ENCODE assay signal across 2 fruit fly cellular contexts in the genomic region with DNA sequence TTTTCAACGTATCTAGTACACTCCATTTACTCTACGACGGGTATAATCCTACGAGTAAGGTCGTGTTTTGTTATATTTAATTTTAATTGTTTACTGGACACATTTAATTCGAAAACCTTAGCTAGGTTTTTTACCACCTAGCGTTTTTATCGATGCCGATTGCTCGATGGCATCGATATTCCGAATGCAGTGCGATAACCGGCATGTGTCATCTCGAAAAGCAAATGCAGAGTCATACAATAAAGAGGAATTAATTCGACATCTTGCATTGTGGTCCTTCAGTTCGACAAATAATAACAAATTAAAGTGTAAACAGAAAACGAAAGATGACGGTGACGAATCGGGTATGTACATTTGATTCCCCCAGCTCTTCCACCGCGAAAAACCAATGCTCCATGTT.
TF ChIP-seq lines count a peak whose summit lies in the region.

A gene (plus strand): TSS at position 201 of the 400 bp plus-strand sequence.

TF ChIP-seq in whole organism, embryonic, 481 proteins besides CTCF, POLR2A, EP300 and RAD21 (continued from another document and continues in another):
- TF ChIP-seq row (GFP tag; IDR thresholded peaks at IDR 0.05; lab: Robert Waterston, UW), result peak; percentile 44; the same call in 2 of the 3 replicates
- TF ChIP-seq lbe (GFP tag; optimal IDR thresholded peaks at IDR 0.05; lab: Kevin White, UChicago), result peak; percentile 2
- TF ChIP-seq CG4617 (GFP tag; optimal IDR thresholded peaks at IDR 0.05; lab: Kevin White, UChicago; ENCODE audit: borderline replicate concordance), result peak; percentile 36
- peak; percentile 80 for TF ChIP-seq CG13287 (GFP tag; IDR thresholded peaks at IDR 0.05; lab: Robert Waterston, UW; ENCODE audit: partially characterized antibody)
- no peak for TF ChIP-seq Dip3 (GFP tag; optimal IDR thresholded peaks at IDR 0.05; lab: Kevin White, UChicago)
- TF ChIP-seq BtbVII (GFP tag; optimal IDR thresholded peaks at IDR 0.05; lab: Kevin White, UChicago), result no peak
- TF ChIP-seq CG11723 (GFP tag; optimal IDR thresholded peaks at IDR 0.05; lab: Kevin White, UChicago), result no peak
- TF ChIP-seq CG6254 (GFP tag; optimal IDR thresholded peaks at IDR 0.05; lab: Kevin White, UChicago), result no peak
- no peak for TF ChIP-seq run (tag; optimal IDR thresholded peaks at IDR 0.05; lab: Kevin White, UChicago)
- TF ChIP-seq Sry-δ (GFP tag; optimal IDR thresholded peaks at IDR 0.05; lab: Kevin White, UChicago), result peak; percentile 94
- TF ChIP-seq unc-4 (GFP tag; IDR thresholded peaks at IDR 0.05; lab: Robert Waterston, UW; ENCODE audit: partially characterized antibody), result peak; percentile 74
- TF ChIP-seq pb (GFP tag; optimal IDR thresholded peaks at IDR 0.05; lab: Kevin White, UChicago), result no peak
- TF ChIP-seq stwl (tag; optimal IDR thresholded peaks at IDR 0.05; lab: Kevin White, UChicago), result peak; percentile 74
- TF ChIP-seq Lim3 (GFP tag; IDR thresholded peaks at IDR 0.05; lab: Robert Waterston, UW), result no peak
- TF ChIP-seq CG12659 (GFP tag; optimal IDR thresholded peaks at IDR 0.05; lab: Kevin White, UChicago), result peak; percentile 39
- TF ChIP-seq CG10267 (tag; optimal IDR thresholded peaks at IDR 0.05; lab: Kevin White, UChicago), result peak; percentile 27
- peak; percentile 26; the same call in 1 of the 3 replicates for TF ChIP-seq mld (GFP tag; IDR thresholded peaks at IDR 0.05; lab: Robert Waterston, UW; ENCODE audit: partially characterized antibody)
- peak; percentile 39 for TF ChIP-seq Ets97D (GFP tag; optimal IDR thresholded peaks at IDR 0.05; lab: Kevin White, UChicago)
- no peak for TF ChIP-seq Hsf (GFP tag; optimal IDR thresholded peaks at IDR 0.05; lab: Kevin White, UChicago)
- no peak for TF ChIP-seq ind (GFP tag; optimal IDR thresholded peaks at IDR 0.05; lab: Kevin White, UChicago)
- TF ChIP-seq luna (GFP tag; optimal IDR thresholded peaks at IDR 0.05; lab: Kevin White, UChicago), result no peak
- TF ChIP-seq CG13296 (GFP tag; optimal IDR thresholded peaks at IDR 0.05; lab: Kevin White, UChicago), result no peak
- TF ChIP-seq B-H2 (GFP tag; optimal IDR thresholded peaks at IDR 0.05; lab: Kevin White, UChicago), result peak; percentile 18
- TF ChIP-seq CG8924 (tag; optimal IDR thresholded peaks at IDR 0.05; lab: Kevin White, UChicago), result peak; percentile 4
- TF ChIP-seq CG14441 (GFP tag; IDR thresholded peaks at IDR 0.05; lab: Robert Waterston, UW), result no peak
- peak; percentile 75 for TF ChIP-seq Myb (GFP tag; optimal IDR thresholded peaks at IDR 0.05; lab: Kevin White, UChicago)
- TF ChIP-seq CG2712 (tag; optimal IDR thresholded peaks at IDR 0.05; lab: Kevin White, UChicago), result peak; percentile 26
- peak; percentile 80 for TF ChIP-seq pzg (GFP tag; optimal IDR thresholded peaks at IDR 0.05; lab: Kevin White, UChicago)
- TF ChIP-seq YL-1 (GFP tag; optimal IDR thresholded peaks at IDR 0.05; lab: Kevin White, UChicago), result peak; percentile 26
- peak; percentile 69 for TF ChIP-seq E2f2 (GFP tag; IDR thresholded peaks at IDR 0.05; lab: Robert Waterston, UW)
- peak; percentile 12 for TF ChIP-seq kay (GFP tag; optimal IDR thresholded peaks at IDR 0.05; lab: Kevin White, UChicago)
- TF ChIP-seq vnd (GFP tag; IDR thresholded peaks at IDR 0.05; lab: Robert Waterston, UW; ENCODE audit: partially characterized antibody), result peak; percentile 68
- TF ChIP-seq CG1647 (GFP tag; optimal IDR thresholded peaks at IDR 0.05; lab: Kevin White, UChicago), result no peak
- TF ChIP-seq CG8478 (optimal IDR thresholded peaks at IDR 0.05; lab: Kevin White, UChicago), result no peak
- TF ChIP-seq Opbp (GFP tag; IDR thresholded peaks at IDR 0.05; lab: Robert Waterston, UW; ENCODE audit: partially characterized antibody), result peak; percentile 80
- TF ChIP-seq CG13624 (GFP tag; optimal IDR thresholded peaks at IDR 0.05; lab: Kevin White, UChicago), result peak; percentile 10
- TF ChIP-seq Dref (GFP tag; IDR thresholded peaks at IDR 0.05; lab: Robert Waterston, UW), result peak; percentile 95
- peak; percentile 81 for TF ChIP-seq Bgb (GFP tag; IDR thresholded peaks at IDR 0.05; lab: Robert Waterston, UW; ENCODE audit: partially characterized antibody)
- peak; percentile 77 for TF ChIP-seq bbx (GFP tag; IDR thresholded peaks at IDR 0.05; lab: Robert Waterston, UW; ENCODE audit: partially characterized antibody)
- no peak for TF ChIP-seq tio (GFP tag; optimal IDR thresholded peaks at IDR 0.05; lab: Kevin White, UChicago)
- no peak for TF ChIP-seq CG8089 (GFP tag; optimal IDR thresholded peaks at IDR 0.05; lab: Kevin White, UChicago)
- TF ChIP-seq ato (GFP tag; IDR thresholded peaks at IDR 0.05; lab: Robert Waterston, UW; ENCODE audit: partially characterized antibody), result peak; percentile 56; the same call in 1 of the 2 replicates
- TF ChIP-seq lab (GFP tag; optimal IDR thresholded peaks at IDR 0.05; lab: Kevin White, UChicago), result no peak
- no peak for TF ChIP-seq psq (GFP tag; optimal IDR thresholded peaks at IDR 0.05; lab: Kevin White, UChicago)
- peak; percentile 50 for TF ChIP-seq CG15514 (GFP tag; optimal IDR thresholded peaks at IDR 0.05; lab: Kevin White, UChicago)
- TF ChIP-seq CG2129 (GFP tag; IDR thresholded peaks at IDR 0.05; lab: Robert Waterston, UW; ENCODE audit: partially characterized antibody), result 0 out of 2 replicates have a peak, but pooled peaks have one; percentile 26
- peak; percentile 60 for TF ChIP-seq Dp (GFP tag; optimal IDR thresholded peaks at IDR 0.05; lab: Kevin White, UChicago)
- no peak for TF ChIP-seq CG14667 (GFP tag; IDR thresholded peaks at IDR 0.05; lab: Robert Waterston, UW)
- TF ChIP-seq fd64A (GFP tag; optimal IDR thresholded peaks at IDR 0.05; lab: Kevin White, UChicago), result no peak
- TF ChIP-seq Nf-YA (GFP tag; IDR thresholded peaks at IDR 0.05; lab: Robert Waterston, UW), result no peak
- TF ChIP-seq gro (GFP tag; optimal IDR thresholded peaks at IDR 0.05; lab: Kevin White, UChicago), result peak; percentile 21
- TF ChIP-seq amos (GFP tag; IDR thresholded peaks at IDR 0.05; lab: Robert Waterston, UW; ENCODE audit: partially characterized antibody), result peak; percentile 81
- TF ChIP-seq Sry-β (GFP tag; optimal IDR thresholded peaks at IDR 0.05; lab: Kevin White, UChicago), result peak; percentile 66
- no peak for TF ChIP-seq seq (GFP tag; IDR thresholded peaks at IDR 0.05; lab: Robert Waterston, UW)
- peak; percentile 17 for TF ChIP-seq HmgZ (tag; optimal IDR thresholded peaks at IDR 0.05; lab: Kevin White, UChicago)
- TF ChIP-seq lilli (GFP tag; optimal IDR thresholded peaks at IDR 0.05; lab: Kevin White, UChicago), result peak; percentile 11
- TF ChIP-seq CG33213 (GFP tag; optimal IDR thresholded peaks at IDR 0.05; lab: Kevin White, UChicago), result peak; percentile 20
- peak; percentile 76 for TF ChIP-seq CG4820 (GFP tag; optimal IDR thresholded peaks at IDR 0.05; lab: Kevin White, UChicago)
- peak; percentile 80 for TF ChIP-seq HLH4C (GFP tag; IDR thresholded peaks at IDR 0.05; lab: Robert Waterston, UW; ENCODE audit: partially characterized antibody)
- no peak for TF ChIP-seq bowl (GFP tag; IDR thresholded peaks at IDR 0.05; lab: Robert Waterston, UW)
- TF ChIP-seq Dad (GFP tag; optimal IDR thresholded peaks at IDR 0.05; lab: Kevin White, UChicago), result no peak

TF ChIP-seq in whole organism, prepupa, 60 proteins besides CTCF, POLR2A, EP300 and RAD21 (continued from another document):
- TF ChIP-seq Met (GFP tag; optimal IDR thresholded peaks at IDR 0.05; lab: Kevin White, UChicago) (no peak), CG6854 (GFP tag; optimal IDR thresholded peaks at IDR 0.05; lab: Kevin White, UChicago) (peak; percentile 38), esn (GFP tag; optimal IDR thresholded peaks at IDR 0.05; lab: Kevin White, UChicago) (peak; percentile 13), eg (GFP tag; IDR thresholded peaks at IDR 0.05; lab: Robert Waterston, UW) (no peak), Gug (GFP tag; IDR thresholded peaks at IDR 0.05; lab: Robert Waterston, UW) (no peak), dac (GFP tag; optimal IDR thresholded peaks at IDR 0.05; lab: Kevin White, UChicago) (no peak)
